Worm (Caenorhabditis elegans): ENCODE measurements around the gene str-102.

Gene str-102

DNA sequence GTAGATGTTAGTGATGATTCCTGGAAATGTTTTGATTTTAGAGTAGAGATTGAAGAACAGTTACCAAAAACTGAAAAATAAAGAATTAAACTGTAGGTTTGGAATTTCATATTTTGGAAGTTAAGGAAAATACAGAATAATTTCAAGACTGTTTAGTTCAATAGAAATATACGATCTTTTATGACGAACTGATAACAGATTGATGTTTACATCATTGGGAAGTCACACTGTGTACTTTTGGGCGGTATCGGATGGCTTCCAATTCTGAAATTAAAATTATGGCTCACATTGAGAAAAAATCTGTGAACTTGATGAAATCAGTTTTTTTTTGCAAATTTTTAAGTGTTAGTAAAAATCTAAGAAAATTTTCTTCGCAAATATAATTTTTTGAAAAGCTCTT, 47.6 kb downstream of the str-102 start, which contains the start of gene T26H5.8:
TSS of gene T26H5.8 (minus strand) at position 270 of the 400 bp plus-strand sequence.
- TF ChIP-seq daf-16 (GFP tag; optimal IDR thresholded peaks at IDR 0.05): no peak
- peak; percentile 97 for TF ChIP-seq daf-16 (tag; optimal IDR thresholded peaks at IDR 0.05)
- no peak for TF ChIP-seq ceh-82 (tag; optimal IDR thresholded peaks at IDR 0.05)
- TF ChIP-seq nhr-28 (tag; optimal IDR thresholded peaks at IDR 0.05): peak; percentile 80
- no peak for TF ChIP-seq gei-8 (GFP tag; optimal IDR thresholded peaks at IDR 0.05)
- no peak for TF ChIP-seq lin-29 (GFP tag; IDR thresholded peaks at IDR 0.05)
- TF ChIP-seq ceh-62 (tag; optimal IDR thresholded peaks at IDR 0.05): no peak
- TF ChIP-seq pqm-1 (tag; optimal IDR thresholded peaks at IDR 0.05): peak; percentile 92
- no peak for TF ChIP-seq vab-7 (GFP tag; IDR thresholded peaks at IDR 0.05)
- TF ChIP-seq dve-1 (tag; optimal IDR thresholded peaks at IDR 0.05; ENCODE audit: insufficient read depth): peak; percentile 26
- TF ChIP-seq ZK546.5 (tag; optimal IDR thresholded peaks at IDR 0.05): no peak
- TF ChIP-seq Y48G9A.11 (GFP tag; IDR thresholded peaks at IDR 0.05): no peak
- peak; percentile 17 for TF ChIP-seq aha-1 (tag)

DNA sequence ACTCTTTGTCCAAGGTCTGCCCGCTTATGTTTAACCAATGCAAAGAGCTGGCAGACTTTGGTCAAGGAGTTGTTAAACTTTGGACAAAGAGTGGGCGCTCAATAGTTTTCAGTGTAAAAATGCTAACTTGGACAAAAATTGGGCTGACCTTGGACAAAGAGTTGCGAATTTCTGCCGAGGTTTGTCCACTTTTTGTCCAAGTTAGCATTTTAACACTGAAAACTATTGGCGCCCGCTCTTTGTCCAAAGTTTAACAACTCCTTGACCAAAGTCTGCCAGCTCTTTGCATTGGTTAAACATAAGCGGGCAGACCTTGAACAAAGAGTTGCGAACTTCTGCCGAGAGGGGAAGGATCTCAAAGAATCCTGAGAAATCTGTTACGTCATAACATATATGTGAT, 48.8 kb downstream of the str-102 start:
- TF ChIP-seq aha-1 (tag): peak; percentile 38
- TF ChIP-seq mxl-2 (GFP tag; conservative IDR thresholded peaks at IDR 0.05): peak; percentile 56; the same call in 1 of the 2 replicates

DNA sequence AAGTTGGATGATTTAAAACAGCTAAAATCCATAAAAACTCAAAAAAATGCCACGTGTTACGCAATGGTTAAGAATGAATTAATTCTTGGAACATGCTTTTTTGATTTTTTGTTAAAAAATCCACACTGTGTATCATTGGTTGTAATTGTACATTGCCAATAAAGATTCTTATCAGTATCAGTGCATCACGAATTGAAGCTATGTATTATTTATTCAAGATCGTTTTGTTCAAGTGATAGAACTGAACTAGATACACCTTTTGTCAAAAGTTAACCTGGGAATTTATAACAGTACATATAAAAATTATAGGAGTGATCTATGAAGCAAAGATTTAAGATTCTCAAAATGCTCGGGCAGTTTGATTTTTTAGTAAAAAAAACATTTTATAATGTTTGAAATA, 49.8 kb downstream of the str-102 start:
- peak; percentile 57 for TF ChIP-seq pqm-1 (tag; optimal IDR thresholded peaks at IDR 0.05)
- no peak for TF ChIP-seq daf-16 (GFP tag; optimal IDR thresholded peaks at IDR 0.05)
- TF ChIP-seq daf-16 (tag; optimal IDR thresholded peaks at IDR 0.05): peak; percentile 53
- no peak for TF ChIP-seq spr-1 (tag; optimal IDR thresholded peaks at IDR 0.05)

DNA sequence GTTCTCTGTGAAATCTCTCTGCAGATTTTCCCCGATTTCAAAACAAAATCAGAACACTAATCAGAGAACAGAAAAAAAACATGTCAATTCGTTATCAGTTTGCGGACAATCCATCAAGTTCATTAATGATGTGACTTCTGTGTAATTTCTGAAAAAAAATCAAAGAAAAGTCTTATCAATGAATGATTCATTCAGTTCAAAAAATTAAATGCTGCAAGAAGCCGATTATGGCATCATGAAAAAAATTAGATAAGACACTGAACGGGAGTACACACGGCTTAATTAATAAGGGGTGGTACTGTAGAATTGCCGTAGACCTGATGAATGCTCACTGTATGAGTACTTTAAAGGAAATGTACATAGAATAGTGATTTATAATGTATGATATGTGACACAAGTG, 51.3 kb downstream of the str-102 start:
- TF ChIP-seq mep-1 (tag; optimal IDR thresholded peaks at IDR 0.05) (no peak), daf-16 (GFP tag; optimal IDR thresholded peaks at IDR 0.05) (no peak), daf-16 (tag; optimal IDR thresholded peaks at IDR 0.05) (peak; percentile 71), dve-1 (tag; optimal IDR thresholded peaks at IDR 0.05; ENCODE audit: insufficient read depth) (peak; percentile 51), nhr-77 (tag; optimal IDR thresholded peaks at IDR 0.05) (peak; percentile 10), nhr-28 (tag; optimal IDR thresholded peaks at IDR 0.05) (peak; percentile 72), nhr-48 (tag; optimal IDR thresholded peaks at IDR 0.05) (peak; percentile 25), nhr-6 (tag; optimal IDR thresholded peaks at IDR 0.05) (peak; percentile 66), dmd-6 (GFP tag; IDR thresholded peaks at IDR 0.05) (peak; percentile 95; the same call in 1 of the 2 replicates), pqm-1 (tag; optimal IDR thresholded peaks at IDR 0.05) (peak; percentile 88), egl-43 (GFP tag; IDR thresholded peaks at IDR 0.05) (no peak), hlh-30 (tag; optimal IDR thresholded peaks at IDR 0.05; ENCODE audit: insufficient read depth) (no peak)

Data from whole organism, L4 larva.